Worm (Caenorhabditis elegans) whole organism, young adult: ENCODE measurements around the gene dct-8.

Experiments used
- B0019.2 ChIP-seq: fragments of 200-800 bp; sonication (Bioruptor generic); conservative IDR thresholded peaks from 2 replicates; pipeline ENCODE4 v1.3.6; 2022; ENCODE audit warnings: missing genetic modification reagents, missing genetic modification characterization, missing compliant biosample characterization
- B0261.1 ChIP-seq: sonication (generic microtip); optimal IDR thresholded peaks from 2 replicates; lab custom pipeline; 2016; ENCODE audit warnings: mild to moderate bottlenecking, missing genetic modification characterization, moderate library complexity, missing compliant biosample characterization
- C06A6.2 ChIP-seq: fragments of 200-800 bp; sonication (Bioruptor generic); conservative IDR thresholded peaks from 2 replicates; pipeline ENCODE4 v1.3.6; 2022; ENCODE audit warnings: missing genetic modification characterization, missing compliant biosample characterization
- D2030.7 ChIP-seq: fragments of 200-800 bp; sonication (Bioruptor generic); IDR thresholded peaks from 2 replicates; pipeline ENCODE4 v1.3.6; 2022; ENCODE audit warnings: missing genetic modification reagents, missing genetic modification characterization, missing compliant biosample characterization
- F23B12.7 ChIP-seq: sonication (generic microtip); optimal IDR thresholded peaks from 2 replicates; lab custom pipeline; 2017; ENCODE audit warnings: missing genetic modification characterization, mild to moderate bottlenecking, missing compliant biosample characterization, antibody characterized with exemption, moderate library complexity; ENCODE audit not compliant: insufficient read depth
- F37B4.10 ChIP-seq: fragments of 200-800 bp; sonication (Bioruptor generic); IDR thresholded peaks from 2 replicates; pipeline ENCODE4 v1.3.6; 2022; ENCODE audit warnings: missing genetic modification characterization, missing compliant biosample characterization
- F57A8.1 ChIP-seq: fragments of 200-800 bp; sonication (Bioruptor generic); optimal IDR thresholded peaks from 2 replicates; lab custom pipeline; 2018; ENCODE audit warnings: mild to moderate bottlenecking, missing genetic modification characterization, moderate library complexity, missing compliant biosample characterization
- Y53G8AR.9 ChIP-seq: fragments of 200-800 bp; sonication (Bioruptor generic); conservative IDR thresholded peaks from 2 replicates; pipeline ENCODE4 v1.3.6; 2022; ENCODE audit warnings: missing genetic modification reagents, missing genetic modification characterization, missing compliant biosample characterization
- Y56A3A.18 ChIP-seq: fragments of 200-800 bp; sonication (Bioruptor generic); IDR thresholded peaks from 2 replicates; pipeline ENCODE4 v1.3.6; 2022; ENCODE audit warnings: missing genetic modification reagents, missing genetic modification characterization, missing compliant biosample characterization
- atf-7 ChIP-seq: sonication (generic microtip); optimal IDR thresholded peaks from 2 replicates; lab custom pipeline; 2017; ENCODE audit warnings: mild to moderate bottlenecking, missing genetic modification characterization, missing compliant biosample characterization
- bed-2 ChIP-seq: fragments of 200-800 bp; sonication (Bioruptor generic); IDR thresholded peaks from 2 replicates; pipeline ENCODE4 v1.3.6; 2022; ENCODE audit warnings: missing genetic modification reagents, missing genetic modification characterization, missing compliant biosample characterization
- ccch-3 ChIP-seq: fragments of 200-800 bp; sonication (Bioruptor generic); optimal IDR thresholded peaks from 2 replicates; lab custom pipeline; 2018; ENCODE audit warnings: mild to moderate bottlenecking, missing genetic modification characterization, missing compliant biosample characterization
- dpl-1 ChIP-seq: fragments of 150-350 bp; optimal IDR thresholded peaks from 2 replicates; lab custom pipeline; 2014; ENCODE audit warnings: missing biosample characterization, missing genetic modification reagents, missing genetic modification characterization
- egl-18 ChIP-seq: fragments of 200-800 bp; sonication (Bioruptor generic); IDR thresholded peaks from 2 replicates; pipeline ENCODE4 v1.3.6; 2022; ENCODE audit warnings: missing genetic modification reagents, missing genetic modification characterization, missing compliant biosample characterization
- gei-17 ChIP-seq: fragments of 200-800 bp; sonication (Bioruptor generic); optimal IDR thresholded peaks from 2 replicates; lab custom pipeline; 2018; ENCODE audit warnings: mild to moderate bottlenecking, missing genetic modification characterization, missing compliant biosample characterization
- hmg-20 ChIP-seq: fragments of 200-800 bp; sonication (Bioruptor generic); IDR thresholded peaks from 2 replicates; pipeline ENCODE4 v1.3.6; 2022; ENCODE audit warnings: missing genetic modification reagents, missing genetic modification characterization, missing compliant biosample characterization
- lag-1 ChIP-seq: fragments of 200-800 bp; sonication (Bioruptor generic); IDR thresholded peaks from 2 replicates; pipeline ENCODE4 v1.3.6; 2022; ENCODE audit warnings: missing genetic modification reagents, missing genetic modification characterization, missing compliant biosample characterization
- let-526 ChIP-seq: fragments of 200-800 bp; sonication (Bioruptor generic); IDR thresholded peaks from 2 replicates; pipeline ENCODE4 v1.3.6; 2022; ENCODE audit warnings: missing genetic modification reagents, missing genetic modification characterization, missing compliant biosample characterization
- lin-26 ChIP-seq: fragments of 200-800 bp; sonication (Bioruptor generic); IDR thresholded peaks from 2 replicates; pipeline ENCODE4 v1.3.6; 2022; ENCODE audit warnings: missing genetic modification reagents, missing genetic modification characterization, missing compliant biosample characterization
- lsl-1 ChIP-seq: fragments of 200-800 bp; sonication (Bioruptor generic); optimal IDR thresholded peaks from 2 replicates; lab custom pipeline; 2018; ENCODE audit warnings: mild to moderate bottlenecking, missing genetic modification characterization, moderate library complexity, missing compliant biosample characterization
- lsy-27 ChIP-seq: sonication (generic microtip); optimal IDR thresholded peaks from 2 replicates; lab custom pipeline; 2017; ENCODE audit warnings: missing genetic modification characterization, mild to moderate bottlenecking, missing compliant biosample characterization, antibody characterized with exemption, missing genotype, borderline replicate concordance; ENCODE audit not compliant: insufficient read depth
- madf-3 ChIP-seq: fragments of 200-800 bp; sonication (Bioruptor generic); IDR thresholded peaks from 2 replicates; pipeline ENCODE4 v1.3.6; 2022; ENCODE audit warnings: missing genetic modification reagents, missing genetic modification characterization, missing compliant biosample characterization
- mcd-1 ChIP-seq: fragments of 200-800 bp; sonication (Bioruptor generic); IDR thresholded peaks from 2 replicates; pipeline ENCODE4 v1.3.6; 2022; ENCODE audit warnings: missing genetic modification reagents, missing genetic modification characterization, missing compliant biosample characterization
- nfya-2 ChIP-seq: fragments of 200-800 bp; sonication (Bioruptor generic); IDR thresholded peaks from 2 replicates; pipeline ENCODE4 v1.3.6; 2022; ENCODE audit warnings: missing genetic modification reagents, missing genetic modification characterization, missing compliant biosample characterization
- nfyb-1 ChIP-seq: fragments of 200-800 bp; sonication (Bioruptor generic); IDR thresholded peaks from 2 replicates; pipeline ENCODE4 v1.3.6; 2022; ENCODE audit warnings: missing genetic modification reagents, missing genetic modification characterization, missing compliant biosample characterization
- nhr-179 ChIP-seq: sonication (generic microtip); optimal IDR thresholded peaks from 2 replicates; lab custom pipeline; 2016; ENCODE audit warnings: mild to moderate bottlenecking, missing genetic modification characterization, missing compliant biosample characterization
- pha-4 ChIP-seq: fragments of 150-350 bp; sonication (generic microtip); optimal IDR thresholded peaks from 2 replicates; lab custom pipeline; 2014; ENCODE audit warnings: missing biosample characterization, missing genetic modification reagents, missing genetic modification characterization
- repo-1 ChIP-seq: sonication (generic microtip); optimal IDR thresholded peaks from 2 replicates; lab custom pipeline; 2017; ENCODE audit warnings: mild to moderate bottlenecking, missing genetic modification characterization, missing compliant biosample characterization
- rpc-1 ChIP-seq, 2 experiments: fragments of 150-350 bp in 1 of 2; sonication (generic microtip) in 1 of 2; optimal IDR thresholded peaks; 2 replicates each; lab custom pipeline; 2014 to 2018; ENCODE audit warnings: missing biosample characterization in 1 of 2, missing genetic modification characterization in 1 of 2, missing genetic modification reagents in 1 of 2, missing genotype in 1 of 2
- zfh-2 ChIP-seq: fragments of 200-800 bp; sonication (Bioruptor generic); conservative IDR thresholded peaks from 2 replicates; pipeline ENCODE4 v1.3.6; 2022; ENCODE audit warnings: missing genetic modification reagents, missing genetic modification characterization, missing compliant biosample characterization
- zim-3 ChIP-seq: sonication (generic microtip); optimal IDR thresholded peaks from 2 replicates; lab custom pipeline; 2017; ENCODE audit warnings: mild to moderate bottlenecking, missing genetic modification characterization, moderate library complexity, missing compliant biosample characterization
- ztf-18 ChIP-seq: sonication (generic microtip); optimal IDR thresholded peaks from 2 replicates; lab custom pipeline; 2016; ENCODE audit warnings: missing genotype, mild to moderate bottlenecking, missing genetic modification characterization, missing compliant biosample characterization
- ztf-28 ChIP-seq: fragments of 200-800 bp; sonication (Bioruptor generic); IDR thresholded peaks from 2 replicates; pipeline ENCODE4 v1.3.6; 2022; ENCODE audit warnings: missing genetic modification reagents, missing genetic modification characterization, missing compliant biosample characterization
- ztf-6 ChIP-seq: fragments of 200-800 bp; sonication (Bioruptor generic); IDR thresholded peaks from 2 replicates; pipeline ENCODE4 v1.3.6; 2022; ENCODE audit warnings: missing genetic modification reagents, missing genetic modification characterization, missing compliant biosample characterization

dct-8 gene

DNA sequence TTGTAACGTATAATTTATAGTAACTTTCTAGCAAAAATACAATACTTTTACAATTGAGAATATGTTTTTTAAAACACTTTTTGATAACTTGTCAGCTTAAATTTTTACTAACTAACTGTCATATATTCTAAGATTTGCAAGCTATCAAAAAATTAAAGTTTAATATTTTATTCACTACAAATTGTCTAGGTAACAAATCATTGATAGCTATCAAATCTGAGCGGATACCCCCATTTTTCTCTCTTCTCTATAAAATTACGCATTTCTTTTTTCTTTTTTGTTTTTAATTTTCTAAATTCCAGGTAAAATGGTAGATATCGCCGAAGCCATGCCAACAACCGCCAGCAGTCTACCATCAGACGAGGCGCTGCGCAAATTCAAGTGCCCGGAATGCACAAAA lies 39.3 kb upstream of the dct-8 start, which contains the start of gene zag-1:
Gene zag-1 (plus strand): TSS at position 301 of the 400 bp plus-strand sequence.
- TF ChIP-seq C06A6.2 (GFP tag; lab: Robert Waterston, UW) (no peak), bed-2 (GFP tag; lab: Robert Waterston, UW) (no peak), madf-3 (GFP tag; lab: Robert Waterston, UW) (no peak)

ce11 chrIV:3856190-3856589 lies 38.7 kb upstream of the dct-8 start:
- TF ChIP-seq zfh-2 (GFP tag; lab: Robert Waterston, UW) (0 out of 2 replicates have a peak, but pooled peaks have one; percentile 22), Y56A3A.18 (no peak)

ce11 chrIV:3857999-3858552 lies 36.8 kb upstream of the dct-8 start:
- no peak for TF ChIP-seq ccch-3 (GFP tag; lab: Kevin White, UChicago)

DNA sequence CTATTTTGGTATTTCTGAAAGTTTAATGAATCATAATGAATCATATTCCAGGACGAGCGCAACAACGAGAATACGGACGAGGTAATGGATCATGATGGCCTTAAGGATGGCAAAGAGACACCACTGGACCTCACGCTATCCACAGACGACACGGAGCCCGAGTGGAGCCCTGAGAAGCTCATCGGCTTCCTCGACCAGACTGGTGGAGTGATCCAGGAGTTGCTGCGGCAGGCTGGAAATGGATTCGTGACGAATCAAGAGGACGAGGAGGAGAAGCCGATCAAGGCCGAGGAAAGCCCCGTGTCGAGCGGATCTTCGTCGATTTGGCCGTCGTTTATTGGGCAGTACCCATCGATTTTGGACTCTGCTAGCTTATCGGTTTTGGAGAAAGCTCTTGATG lies 35.3 kb upstream of the dct-8 start:
- TF ChIP-seq Y53G8AR.9 (GFP tag; lab: Robert Waterston, UW) (no peak), lin-26 (GFP tag; lab: Robert Waterston, UW) (no peak), mcd-1 (GFP tag; lab: Robert Waterston, UW) (0 out of 2 replicates have a peak, but pooled peaks have one; percentile 5), zfh-2 (GFP tag; lab: Robert Waterston, UW) (peak; percentile 61)
- TF ChIP-seq, all 124 proteins: peak for 2

- no peak for TF ChIP-seq zim-3 (tag; lab: Kevin White, UChicago)
- TF ChIP-seq atf-7: no peak
- no peak for TF ChIP-seq lsy-27 (tag; lab: Kevin White, UChicago)
- TF ChIP-seq rpc-1 (optimal IDR thresholded peaks at IDR 0.05; lab: Kevin White, UChicago): no peak
- TF ChIP-seq rpc-1 (tag; optimal IDR thresholded peaks at IDR 0.05; lab: Kevin White, UChicago): no peak
- TF ChIP-seq D2030.7 (GFP tag; lab: Robert Waterston, UW): no peak
- TF ChIP-seq ztf-28: no peak
- no peak for TF ChIP-seq lag-1 (GFP tag; lab: Robert Waterston, UW)
- TF ChIP-seq hmg-20 (GFP tag; lab: Robert Waterston, UW): no peak
- no peak for TF ChIP-seq F57A8.1 (GFP tag; lab: Kevin White, UChicago)
- no peak for TF ChIP-seq gei-17 (GFP tag; lab: Kevin White, UChicago)
- no peak for TF ChIP-seq ztf-6 (GFP tag; lab: Robert Waterston, UW)
- no peak for TF ChIP-seq repo-1 (tag; lab: Kevin White, UChicago)
- TF ChIP-seq ztf-18 (tag; lab: Kevin White, UChicago): no peak
Observed at ce11 chrIV:3860419-3860818, 34.5 kb upstream of the dct-8 start.

ce11 chrIV:3862948-3863347 lies 31.9 kb upstream of the dct-8 start:
- TF ChIP-seq pha-4 (tag; lab: Kevin White, UChicago): no peak
- no peak for TF ChIP-seq lsl-1 (GFP tag; lab: Kevin White, UChicago)
- no peak for TF ChIP-seq B0261.1
- TF ChIP-seq dpl-1: no peak
- TF ChIP-seq nhr-179: no peak
- no peak for TF ChIP-seq B0019.2
- TF ChIP-seq let-526: no peak
- TF ChIP-seq nfyb-1 (GFP tag; lab: Robert Waterston, UW): no peak
- no peak for TF ChIP-seq egl-18 (GFP tag; lab: Robert Waterston, UW)
- TF ChIP-seq lin-26 (GFP tag; lab: Robert Waterston, UW): no peak
- TF ChIP-seq F37B4.10 (GFP tag; lab: Robert Waterston, UW): no peak
- TF ChIP-seq F23B12.7: no peak
- no peak for TF ChIP-seq nfya-2
